Worm (Caenorhabditis elegans): Measurements from ENCODE around the gene cbp-3.

ce11 chrIII:9910608-9911479 lies 2.9 kb upstream of the cbp-3 start, which contains the start of the genes cyld-1 and F40F12.9:
- no peak for TF ChIP-seq nhr-237 (tag; optimal IDR thresholded peaks at IDR 0.05)
- TF ChIP-seq nhr-28 (tag; optimal IDR thresholded peaks at IDR 0.05), result no peak
- no peak for TF ChIP-seq elt-3 (tag; optimal IDR thresholded peaks at IDR 0.05)
- no peak for TF ChIP-seq unc-39 (tag; optimal IDR thresholded peaks at IDR 0.05)
- no peak for TF ChIP-seq blmp-1 (tag; optimal IDR thresholded peaks at IDR 0.05)
- TF ChIP-seq nhr-12 (tag; optimal IDR thresholded peaks at IDR 0.05), result no peak
- TF ChIP-seq lin-13 (tag; optimal IDR thresholded peaks at IDR 0.05), result no peak
